Worm (Caenorhabditis elegans): ENCODE results near the gene K08C7.1.

DNA sequence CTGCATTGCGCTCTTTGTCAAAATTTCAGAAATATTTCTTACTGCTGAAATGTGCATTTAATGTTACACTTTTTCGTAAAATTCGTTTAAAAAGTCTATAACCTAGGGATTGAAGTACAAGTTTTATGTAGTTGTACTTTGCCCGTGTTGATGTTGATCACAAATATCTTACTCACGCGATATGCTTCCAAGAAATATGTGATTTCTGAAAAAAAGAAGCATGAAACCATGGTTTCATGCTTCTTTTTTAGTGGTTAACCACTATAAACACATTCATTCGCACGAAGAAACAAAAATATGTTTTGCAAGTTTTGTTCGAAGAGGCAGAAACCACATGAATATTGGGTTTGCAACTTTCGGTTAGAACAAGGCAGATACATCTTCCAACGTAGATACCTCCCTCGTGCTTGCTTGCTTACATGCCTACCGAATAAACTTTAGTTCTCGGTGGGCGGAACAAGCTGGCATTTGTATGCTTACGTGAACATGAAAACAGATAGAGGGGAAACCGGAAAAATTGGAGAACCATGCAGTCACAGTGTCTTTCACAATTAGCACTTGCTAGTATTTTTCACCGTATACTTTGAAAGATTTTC lies 32.5 kb downstream of the K08C7.1 start, which contains the start of gene R102.3:
- TF ChIP-seq nhr-12 (tag; optimal IDR thresholded peaks at IDR 0.05) (no peak), nhr-28 (tag; optimal IDR thresholded peaks at IDR 0.05) (no peak), unc-62 (GFP tag; optimal IDR thresholded peaks at IDR 0.05) (no peak), hlh-1 (tag; optimal IDR thresholded peaks at IDR 0.05) (no peak), ztf-11 (tag; optimal IDR thresholded peaks at IDR 0.05) (no peak), nhr-237 (tag; optimal IDR thresholded peaks at IDR 0.05) (no peak), lin-13 (tag; optimal IDR thresholded peaks at IDR 0.05) (no peak), lsy-2 (tag; optimal IDR thresholded peaks at IDR 0.05) (no peak)

All from whole organism, mixed stage, embryonic.